Fruit fly (Drosophila melanogaster): Measurements from ENCODE around the gene ich.

Gene ich

DNA sequence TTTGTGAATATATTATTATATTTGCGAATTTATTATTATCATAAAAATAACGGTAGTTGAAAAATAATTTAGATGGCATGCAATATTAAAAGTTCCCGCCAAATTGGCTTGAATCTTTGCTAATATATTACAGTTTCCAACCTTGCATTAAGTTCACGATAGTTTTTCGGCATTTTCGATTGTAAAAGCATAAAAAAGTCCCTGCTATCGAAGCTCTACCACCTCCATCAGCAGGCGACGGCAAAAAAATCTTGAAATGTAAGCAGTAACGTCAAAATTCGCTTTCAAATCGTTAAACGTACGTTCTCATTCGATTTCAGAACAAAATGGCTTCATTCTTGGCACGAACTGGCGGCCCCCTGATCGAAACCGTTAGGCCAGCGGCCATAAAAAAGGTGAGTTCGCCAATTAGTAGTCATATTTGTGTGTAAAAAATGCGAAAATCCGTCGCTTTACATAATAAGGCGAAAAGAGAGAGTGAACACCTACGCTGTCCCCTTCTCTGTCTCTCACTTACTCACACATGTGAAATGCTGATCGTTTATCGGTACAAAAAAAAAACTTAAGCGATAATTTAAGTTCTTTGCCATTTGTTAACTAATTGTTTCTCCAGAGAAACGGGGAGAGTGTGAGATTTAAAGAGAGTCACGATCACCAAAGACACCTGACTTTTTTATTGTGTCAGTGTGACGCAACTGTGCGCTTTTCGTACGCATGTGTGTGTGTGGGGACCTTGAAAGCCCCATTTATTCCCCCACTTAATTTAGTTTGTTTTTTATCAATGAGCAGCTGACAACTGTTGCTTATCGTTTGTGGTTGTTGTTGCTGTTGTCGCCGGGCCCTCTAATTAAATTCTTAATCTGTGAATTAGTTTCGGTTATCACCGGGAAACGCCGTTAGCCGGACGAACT, 24.1 kb downstream of the ich start, which contains the start of gene ScsbetaA:
Gene ScsbetaA, plus strand, starts transcription at position 231 of the 911 bp plus-strand sequence.
- peak; percentile 49 for TF ChIP-seq EcR (GFP tag; optimal IDR thresholded peaks at IDR 0.05)
- peak; percentile 49 for TF ChIP-seq D1 (tag; optimal IDR thresholded peaks at IDR 0.05)
- no peak for TF ChIP-seq Pif1B (GFP tag; optimal IDR thresholded peaks at IDR 0.05)
- TF ChIP-seq CG8159 (tag; optimal IDR thresholded peaks at IDR 0.05): peak; percentile 14
- TF ChIP-seq CG34367 (tag; optimal IDR thresholded peaks at IDR 0.05): no peak

DNA sequence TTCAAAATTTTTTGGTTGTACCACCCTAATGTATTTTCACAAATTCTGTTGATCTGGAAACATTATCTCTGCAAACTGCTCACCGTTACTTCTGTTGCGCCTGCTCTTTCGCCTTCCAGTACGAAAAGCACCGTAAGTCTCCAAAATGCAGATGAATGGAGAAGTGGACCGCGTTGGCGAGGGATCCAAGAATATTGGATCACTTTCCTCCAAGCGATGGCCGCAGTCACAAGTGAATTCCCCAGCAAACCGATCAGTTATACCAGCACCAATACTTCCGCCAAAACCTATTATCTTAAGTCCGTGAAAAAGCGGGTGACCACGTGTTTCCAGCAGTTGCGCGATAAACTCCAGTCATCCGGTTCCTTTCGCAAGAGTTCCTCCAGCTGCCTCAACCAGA, 27.9 kb downstream of the ich start, which contains the start of gene osk:
Gene osk, plus strand, starts transcription at position 197 of the 400 bp plus-strand sequence.
- no peak for TF ChIP-seq CG12605 (GFP tag; IDR thresholded peaks at IDR 0.05)
- TF ChIP-seq CG34367 (tag; optimal IDR thresholded peaks at IDR 0.05): no peak
- TF ChIP-seq CG14655 (GFP tag; optimal IDR thresholded peaks at IDR 0.05): no peak
- TF ChIP-seq CG4496 (GFP tag; IDR thresholded peaks at IDR 0.05): no peak
- TF ChIP-seq fd96Ca (GFP tag; IDR thresholded peaks at IDR 0.05): no peak
- no peak for TF ChIP-seq rn (GFP tag; IDR thresholded peaks at IDR 0.05)
- TF ChIP-seq Snoo (tag; optimal IDR thresholded peaks at IDR 0.05): no peak
- no peak for TF ChIP-seq EcR (GFP tag; optimal IDR thresholded peaks at IDR 0.05)
- no peak for TF ChIP-seq gl (tag; optimal IDR thresholded peaks at IDR 0.05)

DNA sequence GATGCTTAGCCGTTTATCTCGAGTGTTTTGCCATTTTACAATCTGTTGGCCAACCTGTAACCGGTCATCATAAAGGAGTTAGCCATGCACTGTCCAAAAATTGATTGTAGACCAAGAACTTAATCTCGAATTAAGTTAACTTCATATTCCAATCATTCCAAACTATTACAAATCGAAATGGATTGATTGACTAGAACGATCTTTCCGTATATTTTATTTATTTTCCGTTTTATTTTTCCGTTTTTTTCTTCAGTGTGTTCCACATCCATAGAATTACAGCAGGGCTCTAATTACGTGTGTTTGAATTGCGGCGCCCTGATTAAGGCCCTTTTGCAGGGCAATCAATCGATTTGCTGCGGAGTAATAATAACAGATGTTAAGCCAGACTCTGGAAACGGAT, 30.1 kb downstream of the ich start:
- TF ChIP-seq CG8301 (tag; optimal IDR thresholded peaks at IDR 0.05) (peak; percentile 53), Pif1A (GFP tag; optimal IDR thresholded peaks at IDR 0.05) (peak; percentile 25), CG4496 (GFP tag; IDR thresholded peaks at IDR 0.05) (0 out of 3 replicates have a peak, but pooled peaks have one; percentile 22), CG32121 (GFP tag; IDR thresholded peaks at IDR 0.05) (no peak), CG13204 (GFP tag; optimal IDR thresholded peaks at IDR 0.05) (no peak), CG10348 (GFP tag; IDR thresholded peaks at IDR 0.05) (no peak), Ets98B (GFP tag; IDR thresholded peaks at IDR 0.05) (0 out of 2 replicates have a peak, but pooled peaks have one; percentile 6), D1 (tag; optimal IDR thresholded peaks at IDR 0.05) (no peak), CG8159 (tag; optimal IDR thresholded peaks at IDR 0.05) (peak; percentile 38), fd96Ca (GFP tag; IDR thresholded peaks at IDR 0.05) (peak; percentile 36; the same call in 1 of the 3 replicates), CG14655 (GFP tag; optimal IDR thresholded peaks at IDR 0.05) (peak; percentile 37), CG17806 (tag; optimal IDR thresholded peaks at IDR 0.05) (peak; percentile 54), CG9948 (tag; optimal IDR thresholded peaks at IDR 0.05) (peak; percentile 41), Snoo (tag; optimal IDR thresholded peaks at IDR 0.05) (no peak), rn (GFP tag; IDR thresholded peaks at IDR 0.05) (no peak), gl (tag; optimal IDR thresholded peaks at IDR 0.05) (peak; percentile 24), EcR (GFP tag; optimal IDR thresholded peaks at IDR 0.05) (no peak), CG15710 (tag; optimal IDR thresholded peaks at IDR 0.05) (peak; percentile 39), CG12605 (GFP tag; IDR thresholded peaks at IDR 0.05) (no peak), CG34367 (tag; optimal IDR thresholded peaks at IDR 0.05) (peak; percentile 53), Pif1B (GFP tag; optimal IDR thresholded peaks at IDR 0.05) (no peak)

DNA sequence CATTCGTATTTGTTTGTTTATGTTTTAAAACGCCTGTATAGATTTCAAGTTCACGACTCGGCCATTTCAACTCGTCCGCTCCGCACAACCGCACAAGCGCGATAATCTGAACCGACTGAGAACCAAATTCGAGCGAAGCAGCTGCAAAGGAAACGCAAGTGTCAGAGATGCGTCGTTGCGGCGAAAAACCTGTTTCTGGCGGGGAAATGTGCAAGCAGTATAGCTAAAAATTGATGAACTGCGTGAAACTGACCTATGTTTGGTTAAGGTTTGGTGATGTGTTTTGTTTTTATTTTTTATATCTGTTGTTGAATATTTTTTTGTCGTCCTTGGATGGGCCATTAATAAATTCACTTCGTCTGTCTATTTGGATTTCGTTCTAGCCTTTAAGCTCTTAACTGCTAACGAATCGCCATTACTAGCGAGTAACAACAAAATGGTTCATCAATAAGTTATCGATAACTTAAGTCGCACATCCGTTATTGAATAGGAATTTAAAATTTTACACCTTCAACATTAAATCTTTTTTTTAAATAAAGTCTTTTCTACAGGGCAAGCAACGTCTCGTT, 31.0 kb downstream of the ich start, which contains the start of gene pyd:
Gene pyd, minus strand, starts transcription at position 120 of the 569 bp plus-strand sequence.
- TF ChIP-seq EcR (GFP tag; optimal IDR thresholded peaks at IDR 0.05) (peak; percentile 61), Snoo (tag; optimal IDR thresholded peaks at IDR 0.05) (no peak), CG8301 (tag; optimal IDR thresholded peaks at IDR 0.05) (peak; percentile 48), CG34367 (tag; optimal IDR thresholded peaks at IDR 0.05) (peak; percentile 12), CG17806 (tag; optimal IDR thresholded peaks at IDR 0.05) (peak; percentile 5), D1 (tag; optimal IDR thresholded peaks at IDR 0.05) (peak; percentile 56), CG13204 (GFP tag; optimal IDR thresholded peaks at IDR 0.05) (peak; percentile 17), CG9948 (tag; optimal IDR thresholded peaks at IDR 0.05) (peak; percentile 42), CG8159 (tag; optimal IDR thresholded peaks at IDR 0.05) (peak; percentile 62), Ets98B (GFP tag; IDR thresholded peaks at IDR 0.05) (peak; percentile 65), CG10348 (GFP tag; IDR thresholded peaks at IDR 0.05) (no peak), CG12605 (GFP tag; IDR thresholded peaks at IDR 0.05) (0 out of 2 replicates have a peak, but pooled peaks have one; percentile 16), Pif1B (GFP tag; optimal IDR thresholded peaks at IDR 0.05) (peak; percentile 58), CG4496 (GFP tag; IDR thresholded peaks at IDR 0.05) (peak; percentile 45; the same call in 1 of the 3 replicates), rn (GFP tag; IDR thresholded peaks at IDR 0.05) (no peak), Pif1A (GFP tag; optimal IDR thresholded peaks at IDR 0.05) (peak; percentile 26), CG14655 (GFP tag; optimal IDR thresholded peaks at IDR 0.05) (peak; percentile 43), fd96Ca (GFP tag; IDR thresholded peaks at IDR 0.05) (peak; percentile 67; the same call in 2 of the 3 replicates), gl (tag; optimal IDR thresholded peaks at IDR 0.05) (no peak), CG15710 (tag; optimal IDR thresholded peaks at IDR 0.05) (peak; percentile 55), CG32121 (GFP tag; IDR thresholded peaks at IDR 0.05) (peak; percentile 61; the same call in 1 of the 2 replicates)

DNA sequence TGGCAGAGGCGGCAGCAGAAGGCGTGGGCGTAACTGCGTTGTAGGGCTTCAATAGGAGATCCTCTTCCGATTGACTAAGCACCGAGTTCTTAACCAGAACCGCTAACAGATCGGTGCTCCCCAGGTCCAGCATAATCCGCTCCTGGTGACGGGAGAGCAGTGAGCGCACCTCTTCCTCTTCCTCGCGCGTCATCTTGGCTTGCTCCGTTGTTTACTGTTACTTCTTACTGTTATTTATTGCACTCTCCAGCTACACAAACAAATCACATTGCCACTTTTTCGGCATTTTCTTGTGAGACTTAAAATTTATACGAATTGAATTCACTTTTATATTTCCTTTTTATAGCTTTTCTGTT, 31.8 kb downstream of the ich start:
- TF ChIP-seq CG17806 (tag; optimal IDR thresholded peaks at IDR 0.05) (no peak), Snoo (tag; optimal IDR thresholded peaks at IDR 0.05) (no peak), CG4496 (GFP tag; IDR thresholded peaks at IDR 0.05) (no peak), CG9948 (tag; optimal IDR thresholded peaks at IDR 0.05) (no peak), fd96Ca (GFP tag; IDR thresholded peaks at IDR 0.05) (no peak), gl (tag; optimal IDR thresholded peaks at IDR 0.05) (no peak), CG15710 (tag; optimal IDR thresholded peaks at IDR 0.05) (no peak), CG34367 (tag; optimal IDR thresholded peaks at IDR 0.05) (no peak), Pif1B (GFP tag; optimal IDR thresholded peaks at IDR 0.05) (no peak), CG10348 (GFP tag; IDR thresholded peaks at IDR 0.05) (no peak), CG8159 (tag; optimal IDR thresholded peaks at IDR 0.05) (no peak), CG32121 (GFP tag; IDR thresholded peaks at IDR 0.05) (no peak), D1 (tag; optimal IDR thresholded peaks at IDR 0.05) (no peak)

All from whole organism, pupa.